Worm (Caenorhabditis elegans): ENCODE measurements around the gene mec-12.

Gene mec-12

ce11 chrIII:3179855-3180254 is 40.8 kb upstream of the mec-12 start:
- TF ChIP-seq fkh-10 (GFP tag; optimal IDR thresholded peaks at IDR 0.05) (no peak), skn-1 (tag; optimal IDR thresholded peaks at IDR 0.05) (no peak), lsy-12 (tag; optimal IDR thresholded peaks at IDR 0.05) (no peak), tbx-2 (tag; optimal IDR thresholded peaks at IDR 0.05) (no peak), R02D3.7 (tag; optimal IDR thresholded peaks at IDR 0.05) (no peak), hmg-11 (tag; optimal IDR thresholded peaks at IDR 0.05) (no peak), ceh-16 (tag; optimal IDR thresholded peaks at IDR 0.05) (no peak), nhr-43 (tag; optimal IDR thresholded peaks at IDR 0.05; ENCODE audit: poor library complexity, severe bottlenecking) (no peak), elt-2 (tag; optimal IDR thresholded peaks at IDR 0.05) (no peak), jun-1 (tag; optimal IDR thresholded peaks at IDR 0.05) (no peak)

ce11 chrIII:3176775-3177174 is 37.7 kb upstream of the mec-12 start:
- TF ChIP-seq nhr-28 (tag; optimal IDR thresholded peaks at IDR 0.05) (no peak), elt-3 (tag; optimal IDR thresholded peaks at IDR 0.05) (no peak), ceh-82 (tag; optimal IDR thresholded peaks at IDR 0.05) (no peak), nhr-77 (tag; optimal IDR thresholded peaks at IDR 0.05) (no peak), nhr-25 (tag; optimal IDR thresholded peaks at IDR 0.05) (no peak), daf-12 (tag; optimal IDR thresholded peaks at IDR 0.05) (no peak), tbx-2 (tag; optimal IDR thresholded peaks at IDR 0.05) (no peak), sea-2 (GFP tag; optimal IDR thresholded peaks at IDR 0.05) (no peak)

- peak; percentile 52 for TF ChIP-seq pha-4 (tag; optimal IDR thresholded peaks at IDR 0.05)
- TF ChIP-seq lsy-12 (tag; optimal IDR thresholded peaks at IDR 0.05), result no peak
- no peak for TF ChIP-seq nhr-76 (tag; optimal IDR thresholded peaks at IDR 0.05)
- TF ChIP-seq nhr-77 (tag; optimal IDR thresholded peaks at IDR 0.05), result no peak
- peak; percentile 29 for TF ChIP-seq R02D3.7 (tag; optimal IDR thresholded peaks at IDR 0.05)
- TF ChIP-seq zag-1 (tag; optimal IDR thresholded peaks at IDR 0.05), result no peak
- no peak for TF ChIP-seq ztf-11 (tag; optimal IDR thresholded peaks at IDR 0.05)
- TF ChIP-seq ztf-4 (tag; optimal IDR thresholded peaks at IDR 0.05), result no peak
- TF ChIP-seq ceh-9 (tag; optimal IDR thresholded peaks at IDR 0.05), result no peak
- TF ChIP-seq unc-62 (GFP tag; optimal IDR thresholded peaks at IDR 0.05), result no peak
- no peak for TF ChIP-seq eor-1 (tag; optimal IDR thresholded peaks at IDR 0.05)
- peak; percentile 8 for TF ChIP-seq elt-2 (tag; optimal IDR thresholded peaks at IDR 0.05)
- no peak for TF ChIP-seq daf-12 (tag; optimal IDR thresholded peaks at IDR 0.05)
- TF ChIP-seq lin-39 (tag; optimal IDR thresholded peaks at IDR 0.05), result peak; percentile 30
- TF ChIP-seq ceh-16 (tag; optimal IDR thresholded peaks at IDR 0.05), result no peak
- no peak for TF ChIP-seq nhr-11 (tag; optimal IDR thresholded peaks at IDR 0.05)
- no peak for TF ChIP-seq elt-3 (tag; optimal IDR thresholded peaks at IDR 0.05)
- no peak for TF ChIP-seq aly-2 (tag; optimal IDR thresholded peaks at IDR 0.05)
- TF ChIP-seq nhr-23 (tag; optimal IDR thresholded peaks at IDR 0.05), result no peak
- TF ChIP-seq fkh-2 (tag; optimal IDR thresholded peaks at IDR 0.05), result no peak
- TF ChIP-seq nhr-25 (tag; optimal IDR thresholded peaks at IDR 0.05), result no peak
- peak; percentile 10 for TF ChIP-seq lin-15B (tag; optimal IDR thresholded peaks at IDR 0.05)
- no peak for TF ChIP-seq ama-1 (optimal IDR thresholded peaks at IDR 0.05)
- no peak for TF ChIP-seq unc-39 (tag; optimal IDR thresholded peaks at IDR 0.05)
- TF ChIP-seq jun-1 (tag; optimal IDR thresholded peaks at IDR 0.05), result no peak
- no peak for TF ChIP-seq nhr-67 (tag; optimal IDR thresholded peaks at IDR 0.05)
- TF ChIP-seq ceh-82 (tag; optimal IDR thresholded peaks at IDR 0.05), result no peak
- TF ChIP-seq elt-1 (tag; optimal IDR thresholded peaks at IDR 0.05), result no peak
- TF ChIP-seq fkh-10 (GFP tag; optimal IDR thresholded peaks at IDR 0.05), result no peak
- TF ChIP-seq nhr-12 (tag; optimal IDR thresholded peaks at IDR 0.05), result no peak
- no peak for TF ChIP-seq pqm-1 (tag; optimal IDR thresholded peaks at IDR 0.05)
- no peak for TF ChIP-seq tbx-2 (tag; optimal IDR thresholded peaks at IDR 0.05)
- TF ChIP-seq egl-27 (tag; optimal IDR thresholded peaks at IDR 0.05), result no peak
- TF ChIP-seq ceh-28 (tag; optimal IDR thresholded peaks at IDR 0.05), result peak; percentile 38
- TF ChIP-seq fos-1 (tag; optimal IDR thresholded peaks at IDR 0.05), result no peak
- no peak for TF ChIP-seq sea-2 (GFP tag; optimal IDR thresholded peaks at IDR 0.05)
- peak; percentile 58 for TF ChIP-seq nfya-1 (tag; optimal IDR thresholded peaks at IDR 0.05; ENCODE audit: insufficient read depth)
- TF ChIP-seq nhr-43 (tag; optimal IDR thresholded peaks at IDR 0.05; ENCODE audit: poor library complexity, severe bottlenecking), result peak; percentile 32
- no peak for TF ChIP-seq egl-5 (tag; optimal IDR thresholded peaks at IDR 0.05)
- TF ChIP-seq hmg-11 (tag; optimal IDR thresholded peaks at IDR 0.05), result peak; percentile 81
- peak; percentile 54 for TF ChIP-seq mdl-1 (tag; optimal IDR thresholded peaks at IDR 0.05)
- TF ChIP-seq nhr-28 (tag; optimal IDR thresholded peaks at IDR 0.05), result no peak
- TF ChIP-seq nhr-237 (tag; optimal IDR thresholded peaks at IDR 0.05), result no peak
- no peak for TF ChIP-seq snpc-4 (tag; optimal IDR thresholded peaks at IDR 0.05)
- TF ChIP-seq skn-1 (tag; optimal IDR thresholded peaks at IDR 0.05), result no peak
- TF ChIP-seq mml-1 (tag; optimal IDR thresholded peaks at IDR 0.05), result no peak
- no peak for TF ChIP-seq ZK546.5 (tag; optimal IDR thresholded peaks at IDR 0.05)
These were observed 36.0 kb upstream of the mec-12 start, which contains the start of gene R148.3 for ce11 chrIII:3174985-3175384. R148.3 (plus strand) TSS chrIII:3175331.
